Fruit fly (Drosophila melanogaster): ENCODE results near the gene CG11619.

dm6 chr3L:18994505-18994969 lies 6.4 kb upstream of the CG11619 start:
- TF ChIP-seq HLH106 (tag; optimal IDR thresholded peaks at IDR 0.05): no peak
- TF ChIP-seq psq (GFP tag; optimal IDR thresholded peaks at IDR 0.05): no peak
- TF ChIP-seq sv (GFP tag; optimal IDR thresholded peaks at IDR 0.05): no peak
- TF ChIP-seq brk (GFP tag; optimal IDR thresholded peaks at IDR 0.05): no peak
- no peak for TF ChIP-seq pan (optimal IDR thresholded peaks at IDR 0.05)
- no peak for TF ChIP-seq Hnf4 (GFP tag; optimal IDR thresholded peaks at IDR 0.05)
- no peak for TF ChIP-seq tai (GFP tag; optimal IDR thresholded peaks at IDR 0.05)
- no peak for TF ChIP-seq GATAd (GFP tag; optimal IDR thresholded peaks at IDR 0.05)
- TF ChIP-seq lola (GFP tag; optimal IDR thresholded peaks at IDR 0.05): no peak
- no peak for TF ChIP-seq Dif (GFP tag; optimal IDR thresholded peaks at IDR 0.05; ENCODE audit: partially characterized antibody)
- no peak for TF ChIP-seq h (GFP tag; optimal IDR thresholded peaks at IDR 0.05)
- no peak for TF ChIP-seq Myc (optimal IDR thresholded peaks at IDR 0.05)
- TF ChIP-seq Dfd (GFP tag; optimal IDR thresholded peaks at IDR 0.05): no peak
- no peak for TF ChIP-seq Abd-B (GFP tag; optimal IDR thresholded peaks at IDR 0.05)
